Fruit fly (Drosophila melanogaster): ENCODE data around the gene Ype.

Ype gene

DNA sequence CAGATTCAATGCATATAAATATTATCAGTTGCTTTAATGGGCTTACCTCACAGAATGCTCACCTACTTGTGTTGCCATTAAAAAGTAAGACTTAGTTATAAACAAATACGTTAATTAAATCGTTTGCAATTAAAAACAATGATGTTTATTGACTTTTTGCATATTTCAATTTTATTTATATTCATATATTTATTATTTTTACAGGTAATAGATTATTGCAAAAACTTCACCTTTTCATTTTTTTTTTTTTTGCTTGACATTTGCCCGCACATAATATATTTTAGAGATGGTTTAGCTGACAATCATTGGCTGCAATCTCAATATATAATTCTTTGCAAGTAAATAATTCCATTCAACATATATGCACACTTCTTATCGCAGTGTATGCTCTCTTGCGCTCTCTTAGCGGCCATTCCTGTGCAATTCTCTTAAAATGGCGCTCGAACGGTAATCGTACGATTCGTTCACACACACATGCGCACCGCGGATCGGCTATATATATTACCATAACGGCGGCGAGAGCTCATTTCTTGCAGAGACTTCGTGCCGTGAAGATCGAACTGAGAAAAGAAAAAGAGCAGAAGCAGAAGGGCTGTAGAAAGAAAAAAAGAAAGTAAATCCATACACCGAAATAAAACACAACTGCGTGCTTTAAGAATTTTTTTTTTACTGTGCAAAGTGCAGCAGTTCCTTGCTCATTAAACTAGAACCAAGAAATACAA lies 9.3 kb upstream of the Ype start, which contains the start of gene Bcat (continued):
- TF ChIP-seq Doc3 (GFP tag; IDR thresholded peaks at IDR 0.05; ENCODE audit: partially characterized antibody) = no peak
- peak; percentile 67 for TF ChIP-seq Ssrp (tag; optimal IDR thresholded peaks at IDR 0.05)
- TF ChIP-seq zf30C (GFP tag; optimal IDR thresholded peaks at IDR 0.05) = peak; percentile 72
- TF ChIP-seq chn (GFP tag; optimal IDR thresholded peaks at IDR 0.05) = peak; percentile 13
- TF ChIP-seq Rx (GFP tag; IDR thresholded peaks at IDR 0.05) = no peak; the same call in 1 of the 2 replicates
- TF ChIP-seq E2f2 (GFP tag; IDR thresholded peaks at IDR 0.05) = peak; percentile 37; the same call in 1 of the 2 replicates
- TF ChIP-seq schlank (tag; optimal IDR thresholded peaks at IDR 0.05) = peak; percentile 13
- TF ChIP-seq Ptx1 (GFP tag; IDR thresholded peaks at IDR 0.05) = peak; percentile 64
- TF ChIP-seq CG3065 (GFP tag; optimal IDR thresholded peaks at IDR 0.05) = no peak
- TF ChIP-seq ac (GFP tag; optimal IDR thresholded peaks at IDR 0.05) = no peak
- TF ChIP-seq Hand (GFP tag; optimal IDR thresholded peaks at IDR 0.05) = peak; percentile 71
- TF ChIP-seq h (optimal IDR thresholded peaks at IDR 0.05) = no peak
- no peak for TF ChIP-seq stwl (tag; optimal IDR thresholded peaks at IDR 0.05)
- TF ChIP-seq CG18619 (GFP tag; optimal IDR thresholded peaks at IDR 0.05) = peak; percentile 86
- peak; percentile 36 for TF ChIP-seq CG4820 (GFP tag; optimal IDR thresholded peaks at IDR 0.05)
- no peak; the same call in 1 of the 2 replicates for TF ChIP-seq CG13287 (GFP tag; IDR thresholded peaks at IDR 0.05; ENCODE audit: partially characterized antibody)
- TF ChIP-seq lab (GFP tag; optimal IDR thresholded peaks at IDR 0.05) = peak; percentile 62
- peak; percentile 46 for TF ChIP-seq cwo (GFP tag; optimal IDR thresholded peaks at IDR 0.05)
- TF ChIP-seq Atf6 (GFP tag; IDR thresholded peaks at IDR 0.05) = peak; percentile 57; the same call in 1 of the 2 replicates

dm6 chrX:13395988-13396377 lies 8.8 kb upstream of the Ype start:
- no peak for TF ChIP-seq btn (GFP tag; optimal IDR thresholded peaks at IDR 0.05)
- TF ChIP-seq CG10543 (GFP tag; optimal IDR thresholded peaks at IDR 0.05) = peak; percentile 86
- TF ChIP-seq CG34422 (GFP tag; IDR thresholded peaks at IDR 0.05) = 0 out of 3 replicates have a peak, but pooled peaks have one; percentile 25
- TF ChIP-seq HmgZ (tag; optimal IDR thresholded peaks at IDR 0.05) = peak; percentile 24
- TF ChIP-seq Ada2b (GFP tag; IDR thresholded peaks at IDR 0.05) = no peak
- peak; percentile 93 for TF ChIP-seq Deaf1 (tag; optimal IDR thresholded peaks at IDR 0.05)
- TF ChIP-seq esg (GFP tag; conservative IDR thresholded peaks at IDR 0.05) = no peak
- no peak for TF ChIP-seq inv (GFP tag; IDR thresholded peaks at IDR 0.05; ENCODE audit: partially characterized antibody)
- no peak for TF ChIP-seq CG2129 (GFP tag; IDR thresholded peaks at IDR 0.05; ENCODE audit: partially characterized antibody)
- TF ChIP-seq Drgx (GFP tag; IDR thresholded peaks at IDR 0.05) = peak; percentile 29; the same call in 1 of the 2 replicates
- no peak for TF ChIP-seq zf30C (GFP tag; optimal IDR thresholded peaks at IDR 0.05)
- TF ChIP-seq CG7271 (tag; optimal IDR thresholded peaks at IDR 0.05) = no peak
- TF ChIP-seq Adf1 (GFP tag; IDR thresholded peaks at IDR 0.05) = peak; percentile 76
- TF ChIP-seq Dref (GFP tag; IDR thresholded peaks at IDR 0.05) = 0 out of 2 replicates have a peak, but pooled peaks have one; percentile 28
- no peak for TF ChIP-seq Hr39 (optimal IDR thresholded peaks at IDR 0.05)
- peak; percentile 72 for TF ChIP-seq CG12769 (tag; optimal IDR thresholded peaks at IDR 0.05)
- peak; percentile 67 for TF ChIP-seq mirr (GFP tag; optimal IDR thresholded peaks at IDR 0.05)
- peak; percentile 56 for TF ChIP-seq onecut (GFP tag; IDR thresholded peaks at IDR 0.05)
- peak; percentile 92 for TF ChIP-seq rib (GFP tag; IDR thresholded peaks at IDR 0.05)
- TF ChIP-seq sens-2 (GFP tag; IDR thresholded peaks at IDR 0.05) = no peak
- TF ChIP-seq CG32532 (GFP tag; IDR thresholded peaks at IDR 0.05) = 0 out of 2 replicates have a peak, but pooled peaks have one; percentile 6
- TF ChIP-seq Dll (GFP tag; IDR thresholded peaks at IDR 0.05; ENCODE audit: partially characterized antibody) = no peak
- TF ChIP-seq Dfd (GFP tag; optimal IDR thresholded peaks at IDR 0.05) = no peak
- no peak for TF ChIP-seq CG17359 (tag; optimal IDR thresholded peaks at IDR 0.05)
- TF ChIP-seq CHES-1-like (GFP tag; optimal IDR thresholded peaks at IDR 0.05) = no peak
- 0 out of 3 replicates have a peak, but pooled peaks have one; percentile 47 for TF ChIP-seq ci (GFP tag; IDR thresholded peaks at IDR 0.05)
- no peak for TF ChIP-seq CG14965 (GFP tag; optimal IDR thresholded peaks at IDR 0.05; ENCODE audit: borderline replicate concordance)
- TF ChIP-seq CG13287 (GFP tag; IDR thresholded peaks at IDR 0.05; ENCODE audit: partially characterized antibody) = peak; percentile 13; the same call in 1 of the 2 replicates
- peak; percentile 70 for TF ChIP-seq Aef1 (GFP tag; IDR thresholded peaks at IDR 0.05)
- TF ChIP-seq zfh1 (GFP tag; IDR thresholded peaks at IDR 0.05) = no peak
- TF ChIP-seq Jarid2 (GFP tag; optimal IDR thresholded peaks at IDR 0.05) = no peak
- TF ChIP-seq Eip74EF (GFP tag; optimal IDR thresholded peaks at IDR 0.05) = no peak
